Fruit fly (Drosophila melanogaster): ENCODE measurements around the gene CG5641.

DNA sequence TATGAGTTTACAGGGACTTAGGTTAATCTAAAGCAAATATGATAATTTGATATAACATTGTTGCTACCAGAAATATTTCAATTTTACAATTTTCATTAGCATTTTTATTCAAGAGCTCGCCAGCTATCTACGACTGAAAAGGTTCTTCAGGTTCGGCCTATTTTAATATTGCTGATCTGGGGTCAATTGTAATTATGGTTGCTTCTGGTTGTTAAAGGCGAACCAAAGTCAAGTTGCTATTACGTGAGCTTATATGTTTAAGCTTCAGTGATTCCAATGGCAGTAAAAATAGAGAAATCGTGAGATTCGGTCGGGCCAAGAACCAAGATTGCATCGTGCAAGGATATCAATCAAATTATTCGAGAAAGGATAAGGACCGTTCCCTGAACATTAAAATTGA, 6.9 kb upstream of the CG5641 start, which contains the start of gene Desat2:
- TF ChIP-seq CG8478 (optimal IDR thresholded peaks at IDR 0.05) = no peak
- TF ChIP-seq CTCF (optimal IDR thresholded peaks at IDR 0.05) = no peak

Measured in S2 (cell line).